Fruit fly (Drosophila melanogaster) whole organism, prepupa: ENCODE results near the gene HIP-R.

Source experiments
- Blimp-1 ChIP-seq: fragments of 200-800 bp; sonication (Bioruptor generic); optimal IDR thresholded peaks from 3 replicates; lab custom pipeline; 2017; ENCODE audit warnings: missing biosample characterization, missing genetic modification characterization, mild to moderate bottlenecking, moderate library complexity, missing genetic modification reagents
- CG10631 ChIP-seq: fragments of 200-800 bp; sonication (Bioruptor generic); optimal IDR thresholded peaks from 2 replicates; lab custom pipeline; 2016; ENCODE audit warnings: missing biosample characterization, missing genetic modification characterization
- CG10669 ChIP-seq: fragments of 200-800 bp; sonication (Bioruptor generic); optimal IDR thresholded peaks from 3 replicates; lab custom pipeline; 2018; ENCODE audit warnings: missing biosample characterization, mild to moderate bottlenecking, missing genetic modification characterization, moderate library complexity
- CG11294 ChIP-seq: fragments of 200-800 bp; sonication (Bioruptor generic); IDR thresholded peaks from 2 replicates; pipeline ENCODE4 v1.3.6; 2022; ENCODE audit warnings: missing biosample characterization, missing genetic modification characterization
- CG11762 ChIP-seq: fragments of 200-800 bp; sonication (Bioruptor generic); optimal IDR thresholded peaks from 3 replicates; lab custom pipeline; 2016; ENCODE audit warnings: missing biosample characterization, missing genetic modification characterization; ENCODE audit not compliant: insufficient read depth
- CG11902 ChIP-seq: fragments of 200-800 bp; sonication (Bioruptor generic); optimal IDR thresholded peaks from 3 replicates; lab custom pipeline; 2016; ENCODE audit warnings: missing biosample characterization, missing genetic modification characterization
- CG16779 ChIP-seq: fragments of 200-800 bp; sonication (Bioruptor generic); optimal IDR thresholded peaks from 3 replicates; lab custom pipeline; 2017; ENCODE audit warnings: missing biosample characterization, mild to moderate bottlenecking, missing genetic modification characterization
- CG31627 ChIP-seq: fragments of 200-800 bp; sonication (Bioruptor generic); optimal IDR thresholded peaks from 3 replicates; lab custom pipeline; 2016; ENCODE audit warnings: missing biosample characterization, missing genetic modification characterization
- CG32006 ChIP-seq: fragments of 200-800 bp; sonication (Bioruptor generic); optimal IDR thresholded peaks from 3 replicates; lab custom pipeline; 2017; ENCODE audit warnings: missing biosample characterization, mild to moderate bottlenecking, missing genetic modification characterization
- CG34406 ChIP-seq: fragments of 200-800 bp; sonication (Bioruptor generic); optimal IDR thresholded peaks from 3 replicates; lab custom pipeline; 2016; ENCODE audit warnings: missing biosample characterization, missing genetic modification characterization
- CG3919 ChIP-seq: fragments of 200-800 bp; sonication (Bioruptor generic); optimal IDR thresholded peaks from 3 replicates; lab custom pipeline; 2016; ENCODE audit warnings: missing biosample characterization, missing genetic modification characterization
- CG4318 ChIP-seq: fragments of 200-800 bp; sonication (Bioruptor generic); optimal IDR thresholded peaks from 3 replicates; lab custom pipeline; 2017; ENCODE audit warnings: missing biosample characterization, mild to moderate bottlenecking, missing genetic modification characterization
- CG6163 ChIP-seq: fragments of 200-800 bp; sonication (Bioruptor generic); IDR thresholded peaks from 3 replicates; pipeline ENCODE4 v1.3.6; 2022; ENCODE audit warnings: missing biosample characterization, missing genetic modification characterization
- CG6792 ChIP-seq: fragments of 200-800 bp; sonication (Bioruptor generic); optimal IDR thresholded peaks from 3 replicates; lab custom pipeline; 2016; ENCODE audit warnings: missing biosample characterization, missing genetic modification characterization
- CG6808 ChIP-seq: fragments of 200-800 bp; sonication (Bioruptor generic); optimal IDR thresholded peaks from 3 replicates; lab custom pipeline; 2017; ENCODE audit warnings: missing biosample characterization, missing genetic modification characterization, mild to moderate bottlenecking, moderate library complexity, missing genetic modification reagents
- CG6854 ChIP-seq: fragments of 200-800 bp; sonication (Bioruptor generic); optimal IDR thresholded peaks from 2 replicates; lab custom pipeline; 2017; ENCODE audit warnings: missing biosample characterization, mild to moderate bottlenecking, missing genetic modification characterization
- CG7368 ChIP-seq: fragments of 200-800 bp; sonication (Bioruptor generic); optimal IDR thresholded peaks from 3 replicates; lab custom pipeline; 2016; ENCODE audit warnings: missing biosample characterization, missing genetic modification characterization
- CG8119 ChIP-seq: fragments of 200-800 bp; sonication (Bioruptor generic); IDR thresholded peaks from 3 replicates; pipeline ENCODE4 v1.3.6; 2022; ENCODE audit warnings: missing biosample characterization, missing genetic modification characterization
- CG8319 ChIP-seq: fragments of 200-800 bp; sonication (Bioruptor generic); optimal IDR thresholded peaks from 3 replicates; lab custom pipeline; 2016; ENCODE audit warnings: missing biosample characterization, missing genetic modification characterization
- CG8632 ChIP-seq: fragments of 200-800 bp; sonication (Bioruptor generic); optimal IDR thresholded peaks from 3 replicates; lab custom pipeline; 2016; ENCODE audit warnings: missing biosample characterization, missing genetic modification characterization
- CG9139 ChIP-seq: fragments of 200-800 bp; sonication (Bioruptor generic); optimal IDR thresholded peaks from 3 replicates; lab custom pipeline; 2017; ENCODE audit warnings: missing biosample characterization, mild to moderate bottlenecking, missing genetic modification characterization
- Eip75B ChIP-seq: fragments of 200-800 bp; sonication (Bioruptor generic); optimal IDR thresholded peaks from 3 replicates; lab custom pipeline; 2016; ENCODE audit warnings: missing biosample characterization, missing genetic modification characterization
- Eip78C ChIP-seq: fragments of 200-800 bp; sonication (Bioruptor generic); peaks from one replicate; lab custom pipeline; 2016; ENCODE audit warnings: missing biosample characterization, missing genetic modification characterization
- Eip93F ChIP-seq: fragments of 200-800 bp; sonication (Bioruptor generic); optimal IDR thresholded peaks from 2 replicates; lab custom pipeline; 2016; ENCODE audit warnings: missing biosample characterization, mild to moderate bottlenecking, missing genetic modification characterization
- Ets96B ChIP-seq: fragments of 200-800 bp; optimal IDR thresholded peaks from 2 replicates; lab custom pipeline; 2019; ENCODE audit warnings: missing biosample characterization, mild to moderate bottlenecking, missing genetic modification characterization, moderate library complexity
- Gug ChIP-seq: fragments of 200-800 bp; sonication (Bioruptor generic); IDR thresholded peaks from 2 replicates; pipeline ENCODE4 v1.3.6; 2022; ENCODE audit warnings: missing biosample characterization, missing genetic modification characterization
- Hr38 ChIP-seq: sonication (Bioruptor generic); optimal IDR thresholded peaks from 2 replicates; lab custom pipeline; 2016; ENCODE audit warnings: missing biosample characterization, missing genetic modification characterization
- Hr39 ChIP-seq: fragments of 200-800 bp; sonication (Bioruptor generic); optimal IDR thresholded peaks from 2 replicates; lab custom pipeline; 2016; ENCODE audit warnings: missing biosample characterization, missing genetic modification characterization
- Hr4 ChIP-seq: fragments of 200-800 bp; sonication (Bioruptor generic); optimal IDR thresholded peaks from 3 replicates; lab custom pipeline; 2016; ENCODE audit warnings: missing biosample characterization, missing genetic modification characterization
- Lpt ChIP-seq: fragments of 200-800 bp; sonication (Bioruptor generic); optimal IDR thresholded peaks from 3 replicates; lab custom pipeline; 2016; ENCODE audit warnings: missing biosample characterization, missing genetic modification characterization
- Met ChIP-seq: fragments of 200-800 bp; sonication (Bioruptor generic); optimal IDR thresholded peaks from 3 replicates; lab custom pipeline; 2016; ENCODE audit warnings: missing biosample characterization, missing genetic modification characterization
- OdsH ChIP-seq: fragments of 200-800 bp; sonication (Bioruptor generic); optimal IDR thresholded peaks from 3 replicates; lab custom pipeline; 2016; ENCODE audit warnings: missing biosample characterization, missing genetic modification characterization
- Smox ChIP-seq: fragments of 200-800 bp; sonication (Bioruptor generic); optimal IDR thresholded peaks from 3 replicates; lab custom pipeline; 2016; ENCODE audit warnings: missing biosample characterization, missing genetic modification characterization
- Sox102F ChIP-seq: fragments of 200-800 bp; sonication (Bioruptor generic); optimal IDR thresholded peaks from 2 replicates; lab custom pipeline; 2016; ENCODE audit warnings: missing biosample characterization, mild to moderate bottlenecking, missing genetic modification characterization
- Sox14 ChIP-seq: fragments of 200-800 bp; sonication (Bioruptor generic); optimal IDR thresholded peaks from 3 replicates; lab custom pipeline; 2016; ENCODE audit warnings: missing biosample characterization, missing genetic modification characterization
- acj6 ChIP-seq: fragments of 200-800 bp; sonication (Bioruptor generic); optimal IDR thresholded peaks from 3 replicates; lab custom pipeline; 2016; ENCODE audit warnings: missing biosample characterization, missing genetic modification characterization
- cyc ChIP-seq: fragments of 200-800 bp; sonication (Bioruptor generic); optimal IDR thresholded peaks from 3 replicates; lab custom pipeline; 2016; ENCODE audit warnings: missing biosample characterization, missing genetic modification characterization
- dac ChIP-seq: fragments of 200-800 bp; sonication (Bioruptor generic); optimal IDR thresholded peaks from 2 replicates; lab custom pipeline; 2017; ENCODE audit warnings: missing biosample characterization, mild to moderate bottlenecking, missing genetic modification characterization
- dsx ChIP-seq: fragments of 200-800 bp; optimal IDR thresholded peaks from 3 replicates; lab custom pipeline; 2019; ENCODE audit warnings: missing biosample characterization, mild to moderate bottlenecking, missing genetic modification characterization, moderate library complexity; ENCODE audit not compliant: poor library complexity, severe bottlenecking
- eg ChIP-seq: fragments of 200-800 bp; sonication (Bioruptor generic); IDR thresholded peaks from 3 replicates; pipeline ENCODE4 v1.3.6; 2022; ENCODE audit warnings: missing biosample characterization, missing genetic modification characterization
- esn ChIP-seq: fragments of 200-800 bp; sonication (Bioruptor generic); optimal IDR thresholded peaks from 2 replicates; lab custom pipeline; 2016; ENCODE audit warnings: missing biosample characterization, mild to moderate bottlenecking, missing genetic modification characterization, moderate library complexity
- fd59A ChIP-seq: fragments of 200-800 bp; sonication (Bioruptor generic); optimal IDR thresholded peaks from 2 replicates; lab custom pipeline; 2017; ENCODE audit warnings: missing biosample characterization, mild to moderate bottlenecking, missing genetic modification characterization, missing genetic modification reagents
- fd85E ChIP-seq: fragments of 200-800 bp; sonication (Bioruptor generic); optimal IDR thresholded peaks from 3 replicates; lab custom pipeline; 2016; ENCODE audit warnings: missing biosample characterization, missing genetic modification characterization
- fkh ChIP-seq: fragments of 200-800 bp; sonication (Bioruptor generic); optimal IDR thresholded peaks from 3 replicates; lab custom pipeline; 2017; ENCODE audit warnings: missing biosample characterization, mild to moderate bottlenecking, missing genetic modification characterization, moderate library complexity
- net ChIP-seq: fragments of 200-800 bp; sonication (Bioruptor generic); optimal IDR thresholded peaks from 3 replicates; lab custom pipeline; 2016; ENCODE audit warnings: missing biosample characterization, missing genetic modification characterization
- salr ChIP-seq, 2 experiments: fragments of 200-800 bp; sonication (Bioruptor generic); optimal IDR thresholded peaks; 3 replicates each; lab custom pipeline; 2016 to 2018; ENCODE audit warnings: missing biosample characterization in 2 of 2, missing genetic modification characterization in 2 of 2, mild to moderate bottlenecking in 1 of 2
- spab ChIP-seq: fragments of 200-800 bp; sonication (Bioruptor generic); optimal IDR thresholded peaks from 2 replicates; lab custom pipeline; 2017; ENCODE audit warnings: missing biosample characterization, mild to moderate bottlenecking, missing genetic modification characterization, missing genetic modification reagents
- ss ChIP-seq, 2 experiments: fragments of 200-800 bp; sonication (Bioruptor generic); optimal IDR thresholded peaks; 2 replicates in 1 of 2; 3 replicates in 1 of 2; lab custom pipeline; 2017 to 2018; ENCODE audit warnings: mild to moderate bottlenecking in 2 of 2, missing biosample characterization in 2 of 2, missing genetic modification characterization in 2 of 2, moderate library complexity in 1 of 2
- svp ChIP-seq: fragments of 200-800 bp; sonication (Bioruptor generic); peaks from one replicate; lab custom pipeline; 2016; ENCODE audit warnings: missing biosample characterization, missing genetic modification characterization
- vri ChIP-seq: fragments of 200-800 bp; sonication (Bioruptor generic); optimal IDR thresholded peaks from 3 replicates; lab custom pipeline; 2016; ENCODE audit warnings: missing biosample characterization, mild to moderate bottlenecking, missing genetic modification characterization

HIP-R gene

dm6 chrX:3750232-3751075 is 39.3 kb upstream of the HIP-R start:
- TF ChIP-seq CG4318 (GFP tag; lab: Kevin White, UChicago) (peak; percentile 80), esn (GFP tag; lab: Kevin White, UChicago) (peak; percentile 75), Hr39 (GFP tag; lab: Kevin White, UChicago) (peak; percentile 77), CG7368 (GFP tag; lab: Kevin White, UChicago) (peak; percentile 68), Smox (GFP tag; lab: Kevin White, UChicago) (peak; percentile 46), Ets96B (tag; lab: Kevin White, UChicago) (peak; percentile 80), CG11902 (peak; percentile 58), CG6854 (GFP tag; lab: Kevin White, UChicago) (no peak), cyc (GFP tag; lab: Kevin White, UChicago) (peak; percentile 72), Eip75B (GFP tag; lab: Kevin White, UChicago) (peak; percentile 74), CG10669 (peak; percentile 81), Sox14 (GFP tag; lab: Kevin White, UChicago) (peak; percentile 89), acj6 (GFP tag; lab: Kevin White, UChicago) (peak; percentile 80), fd59A (GFP tag; lab: Kevin White, UChicago) (peak; percentile 77), ss (GFP tag; optimal IDR thresholded peaks at IDR 0.05; lab: Kevin White, UChicago) (peak; percentile 35 to 51), svp (GFP tag; lab: Kevin White, UChicago) (peak; percentile 81), CG34406 (peak; percentile 69), CG11762 (GFP tag; lab: Kevin White, UChicago) (peak; percentile 60), CG8119 (GFP tag; lab: Robert Waterston, UW) (peak; percentile 87), CG11294 (GFP tag; lab: Robert Waterston, UW) (peak; percentile 79), CG10631 (GFP tag; lab: Kevin White, UChicago) (peak; percentile 83), CG31627 (GFP tag; lab: Kevin White, UChicago) (peak; percentile 69), net (peak; percentile 74), Blimp-1 (GFP tag; lab: Kevin White, UChicago) (no peak), salr (GFP tag; optimal IDR thresholded peaks at IDR 0.05; lab: Kevin White, UChicago) (peak; percentile 69 to 74), Eip93F (GFP tag; lab: Kevin White, UChicago) (no peak), Met (GFP tag; lab: Kevin White, UChicago) (peak; percentile 71), dac (GFP tag; lab: Kevin White, UChicago) (peak; percentile 77), CG9139 (GFP tag; lab: Kevin White, UChicago) (peak; percentile 21), OdsH (peak; percentile 76), CG6163 (GFP tag; lab: Robert Waterston, UW) (peak; percentile 88), vri (GFP tag; lab: Kevin White, UChicago) (peak; percentile 62), dsx (GFP tag; lab: Kevin White, UChicago) (peak; percentile 60), fd85E (peak; percentile 20), Sox102F (GFP tag; lab: Kevin White, UChicago) (peak; percentile 51), Gug (peak; percentile 87), eg (GFP tag; lab: Robert Waterston, UW) (peak; percentile 88), CG6808 (GFP tag; lab: Kevin White, UChicago) (peak; percentile 78), CG16779 (tag; lab: Kevin White, UChicago) (peak; percentile 48), CG3919 (peak; percentile 85), CG8632 (GFP tag; lab: Kevin White, UChicago) (peak; percentile 71), Lpt (GFP tag; lab: Kevin White, UChicago) (peak; percentile 69), spab (GFP tag; lab: Kevin White, UChicago) (peak; percentile 61), Hr4 (GFP tag; lab: Kevin White, UChicago) (peak; percentile 87), Eip78C (GFP tag; lab: Kevin White, UChicago) (peak; percentile 86), CG8319 (GFP tag; lab: Kevin White, UChicago) (peak; percentile 61), CG6792 (peak; percentile 76), Hr38 (GFP tag; lab: Kevin White, UChicago) (no peak), CG32006 (peak; percentile 91), fkh (GFP tag; lab: Kevin White, UChicago) (peak; percentile 77)
